Worm (Caenorhabditis elegans) whole organism, L4 larva: ENCODE data around the gene rml-3.

Source experiments
- T20F7.1 ChIP-seq: fragments of 200-800 bp; sonication (Bioruptor generic); optimal IDR thresholded peaks from 2 replicates; lab custom pipeline; 2018; ENCODE audit warnings: mild to moderate bottlenecking, missing genetic modification characterization, missing compliant biosample characterization
- T26A8.4 ChIP-seq: fragments of 200-800 bp; sonication (Bioruptor generic); IDR thresholded peaks from 2 replicates; pipeline ENCODE4 v1.3.6; 2022; ENCODE audit warnings: missing genetic modification characterization, missing compliant biosample characterization
- Y5F2A.4 ChIP-seq: fragments of 200-800 bp; sonication (Bioruptor generic); optimal IDR thresholded peaks from 2 replicates; lab custom pipeline; 2018; ENCODE audit warnings: mild to moderate bottlenecking, missing genetic modification characterization, missing compliant biosample characterization
- ZK546.5 ChIP-seq, 2 experiments: sonication (generic microtip); optimal IDR thresholded peaks; 2 replicates each; lab custom pipeline; 2017; ENCODE audit warnings: missing biosample characterization in 2 of 2, missing genetic modification characterization in 2 of 2
- aha-1 ChIP-seq: fragments of 150-350 bp; peaks from one replicate; lab custom pipeline; 2014; ENCODE audit warnings: missing biosample characterization, missing genetic modification characterization
- cey-2 ChIP-seq: sonication (generic microtip); optimal IDR thresholded peaks from 3 replicates; lab custom pipeline; 2017; ENCODE audit warnings: missing genetic modification characterization, mild to moderate bottlenecking, missing compliant biosample characterization, antibody characterized with exemption, borderline replicate concordance; ENCODE audit not compliant: insufficient read depth
- daf-12 ChIP-seq: fragments of 150-350 bp; optimal IDR thresholded peaks from 2 replicates; lab custom pipeline; 2014; ENCODE audit warnings: missing biosample characterization, missing genetic modification reagents, missing genetic modification characterization
- daf-16 ChIP-seq, 3 experiments: sonication (generic microtip); optimal IDR thresholded peaks; 2 replicates each; lab custom pipeline; 2016 to 2017; ENCODE audit warnings: missing genetic modification characterization in 3 of 3, missing genetic modification reagents in 3 of 3, mild to moderate bottlenecking in 2 of 3, missing compliant biosample characterization in 2 of 3, missing biosample characterization in 1 of 3, moderate library complexity in 1 of 3
- daf-19 ChIP-seq: fragments of 200-800 bp; sonication (Bioruptor generic); conservative IDR thresholded peaks from 2 replicates; pipeline ENCODE4 v1.3.6; 2022; ENCODE audit warnings: missing genetic modification characterization, missing compliant biosample characterization
- dmd-6 ChIP-seq: fragments of 200-800 bp; sonication (Bioruptor generic); IDR thresholded peaks from 2 replicates; pipeline ENCODE4 v1.3.6; 2022; ENCODE audit warnings: missing genetic modification reagents, missing genetic modification characterization, missing compliant biosample characterization
- dmd-9 ChIP-seq: fragments of 200-800 bp; sonication (Bioruptor generic); IDR thresholded peaks from 2 replicates; pipeline ENCODE4 v1.3.6; 2022; ENCODE audit warnings: missing genetic modification reagents, missing genetic modification characterization, missing compliant biosample characterization
- dve-1 ChIP-seq: sonication (generic microtip); optimal IDR thresholded peaks from 2 replicates; lab custom pipeline; 2017; ENCODE audit warnings: antibody characterized with exemption, mild to moderate bottlenecking, missing genetic modification characterization, missing compliant biosample characterization; ENCODE audit not compliant: insufficient read depth
- hif-1 ChIP-seq, 2 experiments: sonication (generic microtip); optimal IDR thresholded peaks; 2 replicates each; lab custom pipeline; 2016 to 2017; ENCODE audit warnings: missing compliant biosample characterization in 2 of 2, missing genetic modification characterization in 2 of 2, missing genetic modification reagents in 2 of 2, missing genotype in 2 of 2, mild to moderate bottlenecking in 1 of 2
- hlh-11 ChIP-seq: fragments of 200-800 bp; sonication (Bioruptor generic); optimal IDR thresholded peaks from 2 replicates; lab custom pipeline; 2018; ENCODE audit warnings: mild to moderate bottlenecking, missing genetic modification characterization, missing compliant biosample characterization
- hlh-30 ChIP-seq: sonication (generic microtip); optimal IDR thresholded peaks from 2 replicates; lab custom pipeline; 2017; ENCODE audit warnings: antibody characterized with exemption, mild to moderate bottlenecking, missing genetic modification characterization, missing compliant biosample characterization; ENCODE audit not compliant: insufficient read depth
- lsy-2 ChIP-seq, 2 experiments: fragments of 150-350 bp in 1 of 2; sonication (generic microtip) in 1 of 2; optimal IDR thresholded peaks; 2 replicates each; lab custom pipeline; 2014 to 2017; ENCODE audit warnings: missing biosample characterization in 2 of 2, missing genetic modification characterization in 2 of 2
- madf-9 ChIP-seq: fragments of 200-800 bp; sonication (Bioruptor generic); conservative IDR thresholded peaks from 2 replicates; pipeline ENCODE4 v1.3.6; 2022; ENCODE audit warnings: missing genetic modification reagents, missing genetic modification characterization, missing compliant biosample characterization
- mdt-29 ChIP-seq: fragments of 200-800 bp; sonication (Bioruptor generic); IDR thresholded peaks from 2 replicates; pipeline ENCODE4 v1.3.6; 2022; ENCODE audit warnings: missing genetic modification reagents, missing genetic modification characterization, missing compliant biosample characterization
- mep-1 ChIP-seq: fragments of 150-350 bp; sonication (generic microtip); optimal IDR thresholded peaks from 3 replicates; lab custom pipeline; 2014; ENCODE audit warnings: missing biosample characterization, missing genetic modification characterization
- nhr-10 ChIP-seq: fragments of 150-350 bp; optimal IDR thresholded peaks from 2 replicates; lab custom pipeline; 2014; ENCODE audit warnings: missing biosample characterization, missing genetic modification characterization
- nhr-102 ChIP-seq: sonication (generic microtip); optimal IDR thresholded peaks from 2 replicates; lab custom pipeline; 2016; ENCODE audit warnings: mild to moderate bottlenecking, missing genetic modification characterization, moderate library complexity, missing compliant biosample characterization
- nhr-25 ChIP-seq: sonication (generic microtip); optimal IDR thresholded peaks from 2 replicates; lab custom pipeline; 2017; ENCODE audit warnings: missing genetic modification characterization, mild to moderate bottlenecking, missing compliant biosample characterization, antibody characterized with exemption, moderate library complexity, borderline replicate concordance; ENCODE audit not compliant: insufficient read depth
- nhr-28 ChIP-seq: fragments of 150-350 bp; optimal IDR thresholded peaks from 2 replicates; lab custom pipeline; 2014; ENCODE audit warnings: missing biosample characterization, missing genetic modification characterization
- nhr-48 ChIP-seq: sonication (generic microtip); optimal IDR thresholded peaks from 2 replicates; lab custom pipeline; 2016; ENCODE audit warnings: mild to moderate bottlenecking, missing genetic modification characterization, missing compliant biosample characterization
- nhr-77 ChIP-seq: fragments of 150-350 bp; optimal IDR thresholded peaks from 2 replicates; lab custom pipeline; 2014; ENCODE audit warnings: missing biosample characterization, missing genetic modification characterization
- pha-4 ChIP-seq, 2 experiments: fragments of 150-350 bp in 1 of 2; fragments of 200-800 bp in 1 of 2; sonication (Bioruptor generic) in 1 of 2; IDR thresholded peaks in 1 of 2; optimal IDR thresholded peaks in 1 of 2; 2 replicates each; pipeline versions ENCODE4 v1.3.6 to Lab custom; 2014 to 2022; ENCODE audit warnings: missing genetic modification characterization in 2 of 2, missing genetic modification reagents in 2 of 2, missing biosample characterization in 1 of 2, missing compliant biosample characterization in 1 of 2
- php-3 ChIP-seq: fragments of 200-800 bp; sonication (Bioruptor generic); IDR thresholded peaks from 2 replicates; pipeline ENCODE4 v1.3.6; 2022; ENCODE audit warnings: missing genetic modification reagents, missing genetic modification characterization, missing compliant biosample characterization
- pqm-1 ChIP-seq: sonication (generic microtip); optimal IDR thresholded peaks from 2 replicates; lab custom pipeline; 2017; ENCODE audit warnings: missing biosample characterization, missing genetic modification characterization
- spr-3 ChIP-seq: fragments of 200-800 bp; sonication (Bioruptor generic); optimal IDR thresholded peaks from 2 replicates; lab custom pipeline; 2018; ENCODE audit warnings: mild to moderate bottlenecking, missing genetic modification characterization, missing compliant biosample characterization
- tra-1 ChIP-seq: fragments of 200-800 bp; sonication (Bioruptor generic); IDR thresholded peaks from 2 replicates; pipeline ENCODE4 v1.3.6; 2022; ENCODE audit warnings: missing genetic modification reagents, missing genetic modification characterization, missing compliant biosample characterization
- unc-130 ChIP-seq: sonication (generic microtip); optimal IDR thresholded peaks from 2 replicates; lab custom pipeline; 2016; ENCODE audit warnings: missing genetic modification reagents, missing genetic modification characterization, missing compliant biosample characterization
- unc-62 ChIP-seq, 3 experiments: fragments of 150-350 bp in 1 of 3; sonication (generic microtip); optimal IDR thresholded peaks in 2 of 3; peaks in 1 of 3; 1 replicate in 1 of 3; 2 replicates in 2 of 3; lab custom pipeline; 2014 to 2017; ENCODE audit warnings: missing biosample characterization in 3 of 3, missing genetic modification characterization in 3 of 3, missing genetic modification reagents in 3 of 3, missing genotype in 1 of 3
- zfp-3 ChIP-seq: fragments of 200-800 bp; sonication (Bioruptor generic); conservative IDR thresholded peaks from 2 replicates; pipeline ENCODE4 v1.3.6; 2022; ENCODE audit warnings: missing genetic modification reagents, missing genetic modification characterization, missing compliant biosample characterization
- ztf-7 ChIP-seq: fragments of 150-350 bp; optimal IDR thresholded peaks from 2 replicates; lab custom pipeline; 2014; ENCODE audit warnings: missing biosample characterization, missing genetic modification characterization

The rml-3 gene

ce11 chrX:6273772-6274171 is 34.9 kb upstream of the rml-3 start:
- no peak for TF ChIP-seq hlh-11
- TF ChIP-seq zfp-3: peak; percentile 69; the same call in 1 of the 2 replicates
- peak; percentile 8; the same call in 1 of the 2 replicates for TF ChIP-seq T26A8.4 (GFP tag; lab: Robert Waterston, UW)
- TF ChIP-seq daf-16 (GFP tag; optimal IDR thresholded peaks at IDR 0.05; lab: Kevin White, UChicago): no peak
- TF ChIP-seq daf-16 (tag; optimal IDR thresholded peaks at IDR 0.05; lab: Kevin White, UChicago): peak; percentile 29
- peak; percentile 63 for TF ChIP-seq dve-1 (tag; lab: Kevin White, UChicago)
- peak; percentile 63; the same call in 1 of the 2 replicates for TF ChIP-seq pha-4 (GFP tag; IDR thresholded peaks at IDR 0.05; lab: Robert Waterston, UW)
- TF ChIP-seq pha-4 (tag; optimal IDR thresholded peaks at IDR 0.05; lab: Kevin White, UChicago): no peak

ce11 chrX:6271718-6272117 is 32.9 kb upstream of the rml-3 start, which contains the start of gene lro-1:
lro-1 (plus strand) TSS chrX:6272089.
- peak; percentile 56 for TF ChIP-seq T20F7.1 (GFP tag; lab: Kevin White, UChicago)
- TF ChIP-seq ztf-7 (tag; lab: Kevin White, UChicago): peak; percentile 50
- no peak for TF ChIP-seq ZK546.5 (tag; optimal IDR thresholded peaks at IDR 0.05; lab: Kevin White, UChicago)
- peak; percentile 10 for TF ChIP-seq aha-1 (tag; lab: Kevin White, UChicago)
- peak in 1 of 2 experiments; percentile 49 for TF ChIP-seq hif-1 (tag; optimal IDR thresholded peaks at IDR 0.05; lab: Kevin White, UChicago)
- TF ChIP-seq hlh-11: peak; percentile 89
- TF ChIP-seq nhr-10 (tag; lab: Kevin White, UChicago): peak; percentile 30
- peak; percentile 88 for TF ChIP-seq php-3
- TF ChIP-seq daf-12 (tag; lab: Kevin White, UChicago): no peak
- TF ChIP-seq nhr-77 (tag; lab: Kevin White, UChicago): peak; percentile 70
- no peak for TF ChIP-seq Y5F2A.4 (GFP tag; lab: Kevin White, UChicago)
- TF ChIP-seq hlh-30 (tag; lab: Kevin White, UChicago): peak; percentile 76
- 0 out of 2 replicates have a peak, but pooled peaks have one; percentile 11 for TF ChIP-seq T26A8.4 (GFP tag; lab: Robert Waterston, UW)
- TF ChIP-seq madf-9 (GFP tag; lab: Robert Waterston, UW): no peak
- TF ChIP-seq tra-1: 0 out of 2 replicates have a peak, but pooled peaks have one; percentile 49
- TF ChIP-seq dmd-6 (GFP tag; lab: Robert Waterston, UW): peak; percentile 90
- no peak for TF ChIP-seq nhr-25
- 0 out of 2 replicates have a peak, but pooled peaks have one; percentile 15 for TF ChIP-seq mdt-29 (GFP tag; lab: Robert Waterston, UW)
- TF ChIP-seq spr-3 (GFP tag; lab: Kevin White, UChicago): no peak
- no peak for TF ChIP-seq unc-130 (GFP tag; lab: Kevin White, UChicago)
- peak in 1 of 2 experiments; percentile 66 for TF ChIP-seq unc-62 (GFP tag; optimal IDR thresholded peaks at IDR 0.05 in 1 of 2; lab: Kevin White, UChicago)
- no peak for TF ChIP-seq unc-62 (tag; optimal IDR thresholded peaks at IDR 0.05; lab: Kevin White, UChicago)
- TF ChIP-seq nhr-28 (tag; lab: Kevin White, UChicago): peak; percentile 94
- peak in 1 of 2 experiments; percentile 17 for TF ChIP-seq lsy-2 (tag; optimal IDR thresholded peaks at IDR 0.05; lab: Kevin White, UChicago)
- no peak for TF ChIP-seq cey-2
- peak; percentile 50 for TF ChIP-seq mep-1 (tag; lab: Kevin White, UChicago)
- peak; percentile 94 for TF ChIP-seq dve-1 (tag; lab: Kevin White, UChicago)
- peak; percentile 93 for TF ChIP-seq pqm-1 (tag; lab: Kevin White, UChicago)
- TF ChIP-seq dmd-9: no peak
- peak; percentile 37 for TF ChIP-seq nhr-102 (tag; lab: Kevin White, UChicago)
- peak; percentile 54 for TF ChIP-seq nhr-48 (tag; lab: Kevin White, UChicago)
- peak in 1 of 2 experiments; percentile 85 for TF ChIP-seq daf-16 (GFP tag; optimal IDR thresholded peaks at IDR 0.05; lab: Kevin White, UChicago)
- TF ChIP-seq daf-16 (tag; optimal IDR thresholded peaks at IDR 0.05; lab: Kevin White, UChicago): peak; percentile 99
- no peak for TF ChIP-seq daf-19 (GFP tag; lab: Robert Waterston, UW)
